Fruit fly (Drosophila melanogaster) whole organism, wandering third instar larva: Measurements from ENCODE around the gene Ack.

Experiments used
- CrebA ChIP-seq: fragments of 200-800 bp; sonication (Bioruptor generic); optimal IDR thresholded peaks from 2 replicates; lab custom pipeline; 2016; ENCODE audit warnings: missing biosample characterization, mild to moderate bottlenecking, missing genetic modification characterization, borderline replicate concordance
- GATAd ChIP-seq: sonication (Bioruptor generic); optimal IDR thresholded peaks from 2 replicates; lab custom pipeline; 2016; ENCODE audit warnings: missing biosample characterization, missing genetic modification characterization
- Mio ChIP-seq: sonication (Bioruptor generic); optimal IDR thresholded peaks from 2 replicates; lab custom pipeline; 2016; ENCODE audit warnings: missing biosample characterization, missing genetic modification characterization
- Myc ChIP-seq: fragments of >200 bp; optimal IDR thresholded peaks from 2 replicates; lab custom pipeline; 2017
- Sp1 ChIP-seq: fragments of 200-800 bp; sonication (Bioruptor generic); optimal IDR thresholded peaks from 3 replicates; lab custom pipeline; 2019; ENCODE audit warnings: missing biosample characterization, mild to moderate bottlenecking, missing genetic modification characterization, moderate library complexity
- brk ChIP-seq: fragments of 200-800 bp; sonication (Bioruptor generic); optimal IDR thresholded peaks from 2 replicates; lab custom pipeline; 2016; ENCODE audit warnings: missing biosample characterization, mild to moderate bottlenecking, missing genetic modification characterization
- dsf ChIP-seq: sonication (Bioruptor generic); optimal IDR thresholded peaks from 2 replicates; lab custom pipeline; 2016; ENCODE audit warnings: missing biosample characterization, missing genetic modification characterization, borderline replicate concordance
- fru ChIP-seq: fragments of 200-800 bp; sonication (Bioruptor generic); optimal IDR thresholded peaks from 3 replicates; lab custom pipeline; 2016; ENCODE audit warnings: missing biosample characterization, mild to moderate bottlenecking, missing genetic modification characterization
- h ChIP-seq: fragments of 200-800 bp; sonication (Bioruptor generic); optimal IDR thresholded peaks from 3 replicates; lab custom pipeline; 2016; ENCODE audit warnings: missing biosample characterization, mild to moderate bottlenecking, missing genetic modification characterization
- jim ChIP-seq: fragments of 175-275, 200-325 bp; sonication (Bioruptor generic); optimal IDR thresholded peaks from 2 replicates; lab custom pipeline; 2016; ENCODE audit warnings: missing biosample characterization, mild to moderate bottlenecking, missing genetic modification characterization
- lola ChIP-seq: fragments of >200 bp; optimal IDR thresholded peaks from 2 replicates; lab custom pipeline; 2017; ENCODE audit warnings: missing biosample characterization, missing genetic modification characterization
- rgr ChIP-seq: fragments of 200-800 bp; sonication (Bioruptor generic); optimal IDR thresholded peaks from 3 replicates; lab custom pipeline; 2016; ENCODE audit warnings: missing biosample characterization, mild to moderate bottlenecking, missing genetic modification characterization
- woc ChIP-seq: sonication (Bioruptor generic); optimal IDR thresholded peaks from 2 replicates; lab custom pipeline; 2016; ENCODE audit warnings: missing biosample characterization, mild to moderate bottlenecking, missing genetic modification characterization

Ack gene

dm6 chr3L:4160926-4161325 lies 52.9 kb downstream of the Ack start, which contains the start of gene nab:
Gene nab (minus strand): TSS chr3L:4160932.
- TF ChIP-seq jim (GFP tag; lab: Kevin White, UChicago): no peak
- no peak for TF ChIP-seq dsf (GFP tag; lab: Kevin White, UChicago)
- peak; percentile 44 for TF ChIP-seq Sp1 (GFP tag; lab: Kevin White, UChicago)
- TF ChIP-seq brk (GFP tag; lab: Kevin White, UChicago): no peak
- no peak for TF ChIP-seq h (GFP tag; lab: Kevin White, UChicago)
- TF ChIP-seq woc (GFP tag; lab: Kevin White, UChicago): no peak
- TF ChIP-seq lola (GFP tag; lab: Kevin White, UChicago): no peak
- TF ChIP-seq Mio (GFP tag; lab: Kevin White, UChicago): no peak
- TF ChIP-seq CrebA: peak; percentile 62
- TF ChIP-seq fru (GFP tag; lab: Kevin White, UChicago): no peak
- TF ChIP-seq rgr (GFP tag; lab: Kevin White, UChicago): no peak
- TF ChIP-seq GATAd (GFP tag; lab: Kevin White, UChicago): no peak
- TF ChIP-seq Myc (lab: Kevin White, UChicago): no peak
